Fruit fly (Drosophila melanogaster) whole organism, embryonic: ENCODE measurements around the gene CG15263.
A peak's percentile ranks its signal among the peaks of the same experiment; 100 is the strongest.

Experiments
- Ada2b ChIP-seq: fragments of 200-800 bp; sonication (Bioruptor generic); IDR thresholded peaks from 2 replicates; pipeline ENCODE4 v1.3.6; 2022; ENCODE audit warnings: missing biosample characterization, missing genetic modification characterization
- B-H1 ChIP-seq: fragments of 200-800 bp; sonication (Bioruptor generic); IDR thresholded peaks from 3 replicates; pipeline ENCODE4 v1.3.6; 2022; ENCODE audit warnings: missing biosample characterization, missing genetic modification characterization
- Blimp-1 ChIP-seq: fragments of 200-800 bp; sonication (Bioruptor generic); optimal IDR thresholded peaks from 3 replicates; lab custom pipeline; 2018; ENCODE audit warnings: missing biosample characterization, missing genetic modification characterization, mild to moderate bottlenecking, moderate library complexity, missing genetic modification reagents
- CG11085 ChIP-seq: fragments of 200-800 bp; sonication (Bioruptor generic); IDR thresholded peaks from 2 replicates; pipeline ENCODE4 v1.3.6; 2022; ENCODE audit warnings: missing biosample characterization, missing genetic modification characterization
- CG11560 ChIP-seq: fragments of 200-800 bp; sonication (Bioruptor generic); IDR thresholded peaks from 3 replicates; pipeline ENCODE4 v1.3.6; 2022; ENCODE audit warnings: missing biosample characterization, missing genetic modification characterization
- CG12236 ChIP-seq: fragments of 200-800 bp; sonication (Bioruptor generic); optimal IDR thresholded peaks from 2 replicates; lab custom pipeline; 2016; ENCODE audit warnings: missing biosample characterization, missing genetic modification characterization
- CG12299 ChIP-seq: fragments of 200-800 bp; sonication (Bioruptor generic); optimal IDR thresholded peaks from 2 replicates; lab custom pipeline; 2018; ENCODE audit warnings: missing biosample characterization, mild to moderate bottlenecking, missing genetic modification characterization
- CG12942 ChIP-seq: fragments of 200-800 bp; sonication (Bioruptor generic); optimal IDR thresholded peaks from 3 replicates; lab custom pipeline; 2016; ENCODE audit warnings: missing biosample characterization, missing genetic modification characterization
- CG15696 ChIP-seq: fragments of 200-800 bp; sonication (Bioruptor generic); optimal IDR thresholded peaks from 2 replicates; lab custom pipeline; 2019; ENCODE audit warnings: missing biosample characterization, mild to moderate bottlenecking, missing genetic modification characterization, moderate library complexity
- CG17385 ChIP-seq: fragments of 200-800 bp; sonication (Bioruptor generic); optimal IDR thresholded peaks from 3 replicates; lab custom pipeline; 2018; ENCODE audit warnings: missing biosample characterization, mild to moderate bottlenecking, missing genetic modification characterization
- CG17829 ChIP-seq: fragments of 200-800 bp; optimal IDR thresholded peaks from 2 replicates; lab custom pipeline; 2019; ENCODE audit warnings: missing biosample characterization, mild to moderate bottlenecking, missing genetic modification characterization, moderate library complexity
- CG31388 ChIP-seq: fragments of 200-800 bp; sonication (Bioruptor generic); optimal IDR thresholded peaks from 2 replicates; lab custom pipeline; 2016; ENCODE audit warnings: missing biosample characterization, missing genetic modification characterization
- CG33557 ChIP-seq: fragments of 200-800 bp; sonication (Bioruptor generic); optimal IDR thresholded peaks from 2 replicates; lab custom pipeline; 2019; ENCODE audit warnings: missing biosample characterization, mild to moderate bottlenecking, missing genetic modification characterization, moderate library complexity
- CG34224 ChIP-seq: fragments of 200-800 bp; sonication (Bioruptor generic); IDR thresholded peaks from 3 replicates; pipeline ENCODE4 v1.3.6; 2022; ENCODE audit warnings: missing biosample characterization, missing genetic modification characterization; ENCODE audit not compliant: partially characterized antibody
- CG34422 ChIP-seq: fragments of 200-800 bp; sonication (Bioruptor generic); IDR thresholded peaks from 3 replicates; pipeline ENCODE4 v1.3.6; 2022; ENCODE audit warnings: missing biosample characterization, missing genetic modification characterization
- CG3847 ChIP-seq: fragments of 200-800 bp; sonication (Bioruptor generic); IDR thresholded peaks from 2 replicates; pipeline ENCODE4 v1.3.6; 2022; ENCODE audit warnings: missing biosample characterization, missing genetic modification characterization
- CG3995 ChIP-seq: fragments of 200-800 bp; sonication (Bioruptor generic); optimal IDR thresholded peaks from 3 replicates; lab custom pipeline; 2016; ENCODE audit warnings: missing biosample characterization, missing genetic modification characterization
- CG6254 ChIP-seq: fragments of 200-800 bp; sonication (Bioruptor generic); optimal IDR thresholded peaks from 3 replicates; lab custom pipeline; 2017; ENCODE audit warnings: mild to moderate bottlenecking, missing biosample characterization, missing genetic modification reagents, missing genetic modification characterization
- CG6654 ChIP-seq: fragments of 200-800 bp; sonication (Bioruptor generic); optimal IDR thresholded peaks from 2 replicates; lab custom pipeline; 2017; ENCODE audit warnings: missing biosample characterization, mild to moderate bottlenecking, missing genetic modification characterization
- CG7839 ChIP-seq: fragments of 200-800 bp; sonication (Bioruptor generic); optimal IDR thresholded peaks from 3 replicates; lab custom pipeline; 2018; ENCODE audit warnings: missing biosample characterization, mild to moderate bottlenecking, missing genetic modification characterization, moderate library complexity
- Dp ChIP-seq: fragments of 200-800 bp; sonication (Bioruptor generic); optimal IDR thresholded peaks from 2 replicates; lab custom pipeline; 2018; ENCODE audit warnings: missing biosample characterization, mild to moderate bottlenecking, missing genetic modification characterization, moderate library complexity
- Hr51 ChIP-seq, 2 experiments: fragments of 200-800 bp; sonication (Bioruptor generic); optimal IDR thresholded peaks; 2 replicates in 1 of 2; 3 replicates in 1 of 2; lab custom pipeline; 2016 to 2018; ENCODE audit warnings: missing biosample characterization in 2 of 2, missing genetic modification characterization in 2 of 2, mild to moderate bottlenecking in 1 of 2, moderate library complexity in 1 of 2
- Max ChIP-seq: fragments of 200-800 bp; sonication (Bioruptor generic); optimal IDR thresholded peaks from 2 replicates; lab custom pipeline; 2016; ENCODE audit warnings: missing biosample characterization, mild to moderate bottlenecking, missing genetic modification characterization
- Myb ChIP-seq: fragments of 200-800 bp; sonication (Bioruptor generic); optimal IDR thresholded peaks from 2 replicates; lab custom pipeline; 2016; ENCODE audit warnings: missing biosample characterization, missing genetic modification characterization
- Oli ChIP-seq: fragments of 200-800 bp; sonication (Bioruptor generic); optimal IDR thresholded peaks from 2 replicates; lab custom pipeline; 2018; ENCODE audit warnings: missing biosample characterization, mild to moderate bottlenecking, missing genetic modification characterization, moderate library complexity
- Opbp ChIP-seq: fragments of 200-800 bp; sonication (Bioruptor generic); IDR thresholded peaks from 3 replicates; pipeline ENCODE4 v1.3.6; 2022; ENCODE audit warnings: missing biosample characterization, missing genetic modification characterization; ENCODE audit not compliant: partially characterized antibody
- Sox102F ChIP-seq: fragments of 200-800 bp; sonication (Bioruptor generic); optimal IDR thresholded peaks from 2 replicates; lab custom pipeline; 2018; ENCODE audit warnings: missing biosample characterization, mild to moderate bottlenecking, missing genetic modification characterization, moderate library complexity
- ara ChIP-seq: fragments of 200-800 bp; sonication (Bioruptor generic); IDR thresholded peaks from 2 replicates; pipeline ENCODE4 v1.3.6; 2022; ENCODE audit warnings: missing biosample characterization, missing genetic modification characterization
- chm ChIP-seq: fragments of 200-800 bp; sonication (Bioruptor generic); IDR thresholded peaks from 2 replicates; pipeline ENCODE4 v1.3.6; 2022; ENCODE audit warnings: missing biosample characterization, missing genetic modification characterization
- ci ChIP-seq: fragments of 200-800 bp; sonication (Bioruptor generic); IDR thresholded peaks from 3 replicates; pipeline ENCODE4 v1.3.6; 2022; ENCODE audit warnings: missing biosample characterization, missing genetic modification characterization
- emc ChIP-seq: fragments of 200-800 bp; sonication (Bioruptor generic); optimal IDR thresholded peaks from 2 replicates; lab custom pipeline; 2016; ENCODE audit warnings: missing biosample characterization, missing genetic modification characterization
- eve ChIP-seq, 2 experiments: fragments of >200 bp; optimal IDR thresholded peaks; 2 replicates each; lab custom pipeline; 2017; ENCODE audit warnings: missing biosample characterization in 2 of 2, missing genetic modification characterization in 2 of 2
- fd96Cb ChIP-seq: fragments of 200-800 bp; sonication (Bioruptor generic); optimal IDR thresholded peaks from 2 replicates; lab custom pipeline; 2018; ENCODE audit warnings: missing biosample characterization, mild to moderate bottlenecking, missing genetic modification characterization, moderate library complexity
- gcm ChIP-seq: fragments of 200-800 bp; sonication (Bioruptor generic); optimal IDR thresholded peaks from 2 replicates; lab custom pipeline; 2019; ENCODE audit warnings: missing biosample characterization, mild to moderate bottlenecking, missing genetic modification characterization, moderate library complexity
- gfzf ChIP-seq: fragments of 200-800 bp; sonication (Bioruptor generic); optimal IDR thresholded peaks from 2 replicates; lab custom pipeline; 2016; ENCODE audit warnings: missing biosample characterization, mild to moderate bottlenecking, missing genetic modification characterization, moderate library complexity
- gsb ChIP-seq: fragments of 200-800 bp; sonication (Bioruptor generic); IDR thresholded peaks from 2 replicates; pipeline ENCODE4 v1.3.6; 2022; ENCODE audit warnings: missing biosample characterization, missing genetic modification characterization
- lov ChIP-seq, 2 experiments: fragments of 200-800 bp in 1 of 2; fragments of >200 bp in 1 of 2; sonication (Bioruptor generic) in 1 of 2; IDR thresholded peaks in 1 of 2; optimal IDR thresholded peaks in 1 of 2; 2 replicates in 1 of 2; 3 replicates in 1 of 2; pipeline versions ENCODE4 v1.3.6 to Lab custom; 2017 to 2022; ENCODE audit warnings: missing biosample characterization in 1 of 2, missing genetic modification characterization in 1 of 2
- pb ChIP-seq: fragments of 200-800 bp; sonication (Bioruptor generic); optimal IDR thresholded peaks from 3 replicates; lab custom pipeline; 2016; ENCODE audit warnings: missing biosample characterization, missing genetic modification characterization
- peb ChIP-seq: fragments of 200-800 bp; sonication (Bioruptor generic); IDR thresholded peaks from 2 replicates; pipeline ENCODE4 v1.3.6; 2022; ENCODE audit warnings: missing biosample characterization, missing genetic modification characterization
- phol ChIP-seq: fragments of 200-800 bp; sonication (Bioruptor generic); optimal IDR thresholded peaks from 3 replicates; lab custom pipeline; 2018; ENCODE audit warnings: missing biosample characterization, mild to moderate bottlenecking, missing genetic modification characterization, moderate library complexity
- slp2 ChIP-seq: fragments of 200-800 bp; sonication (Bioruptor generic); optimal IDR thresholded peaks from 2 replicates; lab custom pipeline; 2016; ENCODE audit warnings: missing biosample characterization, missing genetic modification characterization
- stwl ChIP-seq: fragments of 200-800 bp; sonication (Bioruptor generic); optimal IDR thresholded peaks from 3 replicates; lab custom pipeline; 2018; ENCODE audit warnings: missing biosample characterization, mild to moderate bottlenecking, missing genetic modification characterization, moderate library complexity
- tgo ChIP-seq: fragments of 200-800 bp; sonication (Bioruptor generic); IDR thresholded peaks from 3 replicates; pipeline ENCODE4 v1.3.6; 2022; ENCODE audit warnings: missing biosample characterization, missing genetic modification characterization
- tio ChIP-seq: fragments of 200-800 bp; sonication (Bioruptor generic); optimal IDR thresholded peaks from 2 replicates; lab custom pipeline; 2017; ENCODE audit warnings: missing biosample characterization, missing genetic modification characterization, inconsistent platforms
- trem ChIP-seq: fragments of 200-800 bp; optimal IDR thresholded peaks from 3 replicates; lab custom pipeline; 2019; ENCODE audit warnings: missing biosample characterization, mild to moderate bottlenecking, missing genetic modification characterization, moderate library complexity
- vvl ChIP-seq: fragments of 200-800 bp; sonication (Bioruptor generic); IDR thresholded peaks from 2 replicates; pipeline ENCODE4 v1.3.6; 2022; ENCODE audit warnings: missing biosample characterization, missing genetic modification characterization
- wor ChIP-seq: fragments of 200-800 bp; sonication (Bioruptor generic); IDR thresholded peaks from 2 replicates; pipeline ENCODE4 v1.3.6; 2022; ENCODE audit warnings: missing biosample characterization, missing genetic modification characterization
- z ChIP-seq: fragments of 200-800 bp; sonication (Bioruptor generic); IDR thresholded peaks from 3 replicates; pipeline ENCODE4 v1.3.6; 2022; ENCODE audit warnings: missing biosample characterization, missing genetic modification characterization
- zfh2 ChIP-seq: fragments of 200-800 bp; sonication (Bioruptor generic); optimal IDR thresholded peaks from 2 replicates; lab custom pipeline; 2016; ENCODE audit warnings: missing biosample characterization, missing genetic modification characterization

Gene CG15263

dm6 chr2L:15254229-15254861 lies 30.5 kb upstream of the CG15263 start (continued):
- TF ChIP-seq fd96Cb: peak; percentile 37
- TF ChIP-seq Hr51 (GFP tag; optimal IDR thresholded peaks at IDR 0.05; lab: Kevin White, UChicago): no peak
- no peak for TF ChIP-seq CG15696 (tag; lab: Kevin White, UChicago)
- TF ChIP-seq gcm (GFP tag; lab: Kevin White, UChicago): no peak
- TF ChIP-seq eve (GFP tag; optimal IDR thresholded peaks at IDR 0.05; lab: Kevin White, UChicago): no peak
- TF ChIP-seq chm (GFP tag; lab: Robert Waterston, UW): no peak
- TF ChIP-seq CG11560 (tag; lab: Robert Waterston, UW): no peak
- no peak for TF ChIP-seq CG12299 (tag; lab: Kevin White, UChicago)
- TF ChIP-seq Ada2b (GFP tag; lab: Robert Waterston, UW): peak; percentile 55; the same call in 1 of the 2 replicates
- no peak for TF ChIP-seq CG34224 (GFP tag; lab: Robert Waterston, UW)
- TF ChIP-seq trem (tag; lab: Kevin White, UChicago): peak; percentile 5
- TF ChIP-seq CG3995 (GFP tag; lab: Kevin White, UChicago): peak; percentile 16
- TF ChIP-seq Blimp-1 (GFP tag; lab: Kevin White, UChicago): peak; percentile 53
- TF ChIP-seq pb (GFP tag; lab: Kevin White, UChicago): peak; percentile 4
- no peak for TF ChIP-seq CG34422 (GFP tag; lab: Robert Waterston, UW)
- TF ChIP-seq ci (GFP tag; lab: Robert Waterston, UW): peak; percentile 77
- peak; percentile 29 for TF ChIP-seq slp2 (GFP tag; lab: Kevin White, UChicago)
- no peak for TF ChIP-seq gsb (GFP tag; lab: Robert Waterston, UW)
- no peak for TF ChIP-seq Max (GFP tag; lab: Kevin White, UChicago)
- TF ChIP-seq zfh2 (GFP tag; lab: Kevin White, UChicago): peak; percentile 15
- TF ChIP-seq CG7839: peak; percentile 63
- peak; percentile 77 for TF ChIP-seq vvl
- peak; percentile 52 for TF ChIP-seq Myb (GFP tag; lab: Kevin White, UChicago)
- TF ChIP-seq ara (GFP tag; lab: Robert Waterston, UW): peak; percentile 47; the same call in 1 of the 2 replicates
- TF ChIP-seq CG31388 (GFP tag; lab: Kevin White, UChicago): no peak
- no peak for TF ChIP-seq Opbp (GFP tag; lab: Robert Waterston, UW)
- no peak for TF ChIP-seq CG12942 (GFP tag; lab: Kevin White, UChicago)
- no peak for TF ChIP-seq z (GFP tag; lab: Robert Waterston, UW)
- TF ChIP-seq stwl: no peak
- no peak for TF ChIP-seq CG6254 (GFP tag; lab: Kevin White, UChicago)
- TF ChIP-seq B-H1 (GFP tag; lab: Robert Waterston, UW): peak; percentile 39; the same call in 1 of the 3 replicates
- TF ChIP-seq peb: no peak
- TF ChIP-seq emc: no peak

- TF ChIP-seq CG11085 (GFP tag; lab: Robert Waterston, UW) (no peak), CG11560 (tag; lab: Robert Waterston, UW) (no peak), CG17385 (GFP tag; lab: Kevin White, UChicago) (peak; percentile 94), vvl (no peak), CG33557 (GFP tag; lab: Kevin White, UChicago) (no peak), Dp (GFP tag; lab: Kevin White, UChicago) (peak; percentile 66), CG3847 (GFP tag; lab: Robert Waterston, UW) (peak; percentile 27; the same call in 1 of the 2 replicates), Oli (tag; lab: Kevin White, UChicago) (no peak), CG12236 (GFP tag; lab: Kevin White, UChicago) (no peak), emc (no peak), tio (GFP tag; lab: Kevin White, UChicago) (no peak), phol (peak; percentile 32), tgo (GFP tag; lab: Robert Waterston, UW) (no peak), gfzf (GFP tag; lab: Kevin White, UChicago) (peak; percentile 63), lov (optimal IDR thresholded peaks at IDR 0.05; lab: Kevin White, UChicago) (no peak), lov (GFP tag; IDR thresholded peaks at IDR 0.05; lab: Robert Waterston, UW) (no peak), Sox102F (no peak), CG17829 (tag; lab: Kevin White, UChicago) (peak; percentile 31), wor (GFP tag; lab: Robert Waterston, UW) (no peak), CG6654 (GFP tag; lab: Kevin White, UChicago) (no peak)
Measured at dm6 chr2L:15256249-15256648, 28.6 kb upstream of the CG15263 start, which contains the start of the genes PolD3 and Uxt. Gene PolD3 (minus strand): TSS chr2L:15256304. Gene Uxt (plus strand): TSS chr2L:15256581.
